Fruit fly (Drosophila melanogaster): ENCODE results near the gene CG17991.

CG17991 gene

DNA sequence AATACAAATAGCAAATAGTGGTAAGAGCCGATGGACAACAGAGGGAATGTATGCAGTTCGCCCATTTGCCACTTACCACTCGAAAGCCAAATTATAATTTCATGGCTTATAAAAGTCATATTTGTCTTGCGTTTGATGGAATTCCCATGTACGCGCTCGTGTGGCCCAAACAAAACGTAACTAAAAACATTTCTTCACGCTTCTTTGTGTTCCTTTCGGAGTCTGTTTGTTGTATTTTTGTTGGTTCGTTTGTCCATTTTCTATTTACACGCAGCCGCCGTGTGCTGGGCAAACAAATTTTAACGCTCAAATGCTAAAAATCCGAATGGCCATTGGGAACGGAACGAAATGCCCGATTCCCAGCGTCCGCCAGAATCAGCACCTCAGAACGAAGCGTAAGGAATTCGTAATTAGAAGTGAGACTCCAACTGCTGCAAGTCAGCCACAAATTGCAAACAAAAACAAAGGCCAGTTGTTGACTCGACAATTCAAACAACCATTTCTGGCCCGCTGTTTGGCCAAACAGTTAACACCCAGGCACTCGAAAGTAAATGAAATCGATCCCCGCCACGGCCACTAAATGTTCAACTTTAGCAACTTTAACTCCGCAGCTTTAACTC, 32.2 kb upstream of the CG17991 start (continued):
- TF ChIP-seq Hr51 (GFP tag; optimal IDR thresholded peaks at IDR 0.05), result peak in 1 of 2 experiments; percentile 24
- no peak for TF ChIP-seq CG11560 (tag; IDR thresholded peaks at IDR 0.05)
- peak; percentile 68 for TF ChIP-seq CG2678 (tag; optimal IDR thresholded peaks at IDR 0.05)
- TF ChIP-seq Ada2b (GFP tag; IDR thresholded peaks at IDR 0.05), result peak; percentile 25; the same call in 1 of the 2 replicates
- peak; percentile 2 for TF ChIP-seq en (GFP tag; optimal IDR thresholded peaks at IDR 0.05)
- TF ChIP-seq CTCF (GFP tag; optimal IDR thresholded peaks at IDR 0.05), result no peak
- no peak for TF ChIP-seq Hand (GFP tag; optimal IDR thresholded peaks at IDR 0.05)
- no peak for TF ChIP-seq ERR (GFP tag; optimal IDR thresholded peaks at IDR 0.05)
- peak; percentile 72 for TF ChIP-seq CG3407 (GFP tag; optimal IDR thresholded peaks at IDR 0.05)
- TF ChIP-seq ftz-f1 (GFP tag; optimal IDR thresholded peaks at IDR 0.05), result no peak
- peak; percentile 18 for TF ChIP-seq CG14710 (tag; optimal IDR thresholded peaks at IDR 0.05)
- TF ChIP-seq CG12744 (GFP tag; optimal IDR thresholded peaks at IDR 0.05), result no peak
- no peak for TF ChIP-seq Hmx (GFP tag; optimal IDR thresholded peaks at IDR 0.05)
- no peak for TF ChIP-seq ab (GFP tag; optimal IDR thresholded peaks at IDR 0.05)
- no peak for TF ChIP-seq NC2α (GFP tag; optimal IDR thresholded peaks at IDR 0.05)
- TF ChIP-seq disco-r (GFP tag; optimal IDR thresholded peaks at IDR 0.05), result no peak
- peak; percentile 3 for TF ChIP-seq CG10979 (tag; optimal IDR thresholded peaks at IDR 0.05)
- no peak for TF ChIP-seq hth (optimal IDR thresholded peaks at IDR 0.05)
- peak; percentile 64 for TF ChIP-seq CG33557 (GFP tag; optimal IDR thresholded peaks at IDR 0.05)
- TF ChIP-seq toy (GFP tag; IDR thresholded peaks at IDR 0.05), result no peak
- peak; percentile 55 for TF ChIP-seq CG1603 (tag; optimal IDR thresholded peaks at IDR 0.05)
- TF ChIP-seq fu2 (GFP tag; optimal IDR thresholded peaks at IDR 0.05), result no peak
- peak; percentile 37 for TF ChIP-seq CHES-1-like (GFP tag; optimal IDR thresholded peaks at IDR 0.05)
- TF ChIP-seq CG5245 (GFP tag; optimal IDR thresholded peaks at IDR 0.05), result no peak
- TF ChIP-seq onecut (GFP tag; IDR thresholded peaks at IDR 0.05), result peak; percentile 59
- TF ChIP-seq CG6254 (GFP tag; optimal IDR thresholded peaks at IDR 0.05), result no peak
- TF ChIP-seq Dfd (GFP tag; optimal IDR thresholded peaks at IDR 0.05), result no peak
- TF ChIP-seq Pdp1 (GFP tag; optimal IDR thresholded peaks at IDR 0.05), result peak; percentile 2 to 25
- TF ChIP-seq lmd (GFP tag; IDR thresholded peaks at IDR 0.05), result no peak
- peak; percentile 57 for TF ChIP-seq CG6813 (GFP tag; optimal IDR thresholded peaks at IDR 0.05)
- TF ChIP-seq CG8359 (GFP tag; optimal IDR thresholded peaks at IDR 0.05; ENCODE audit: borderline replicate concordance), result peak; percentile 42
- TF ChIP-seq B-H2 (GFP tag; optimal IDR thresholded peaks at IDR 0.05), result no peak
- TF ChIP-seq CG30431 (GFP tag; optimal IDR thresholded peaks at IDR 0.05), result no peak
- TF ChIP-seq CG9932 (GFP tag; IDR thresholded peaks at IDR 0.05), result peak; percentile 42; the same call in 1 of the 2 replicates
- TF ChIP-seq mirr (GFP tag; optimal IDR thresholded peaks at IDR 0.05), result no peak
- no peak for TF ChIP-seq trem (tag; optimal IDR thresholded peaks at IDR 0.05)
- TF ChIP-seq chif (GFP tag; optimal IDR thresholded peaks at IDR 0.05), result peak in 1 of 2 experiments; percentile 15
- TF ChIP-seq row (GFP tag; IDR thresholded peaks at IDR 0.05), result no peak
- peak; percentile 32 for TF ChIP-seq CG7745 (tag; optimal IDR thresholded peaks at IDR 0.05)
- TF ChIP-seq exex (tag; optimal IDR thresholded peaks at IDR 0.05), result no peak
- no peak for TF ChIP-seq cas (GFP tag; IDR thresholded peaks at IDR 0.05)
- peak; percentile 80 for TF ChIP-seq Sox100B (GFP tag; optimal IDR thresholded peaks at IDR 0.05)
- peak; percentile 17 for TF ChIP-seq CG8944 (GFP tag; optimal IDR thresholded peaks at IDR 0.05)
- no peak for TF ChIP-seq Elba2 (GFP tag; optimal IDR thresholded peaks at IDR 0.05)
- TF ChIP-seq CG6683 (GFP tag; optimal IDR thresholded peaks at IDR 0.05), result no peak
- TF ChIP-seq CG31365 (tag; optimal IDR thresholded peaks at IDR 0.05), result no peak
- TF ChIP-seq CG17359 (tag; optimal IDR thresholded peaks at IDR 0.05), result peak; percentile 60
- peak; percentile 5 for TF ChIP-seq Spps (tag; optimal IDR thresholded peaks at IDR 0.05)
- TF ChIP-seq CG32772 (GFP tag; IDR thresholded peaks at IDR 0.05), result no peak
- no peak for TF ChIP-seq Xbp1 (GFP tag; optimal IDR thresholded peaks at IDR 0.05)
- TF ChIP-seq CG34422 (GFP tag; IDR thresholded peaks at IDR 0.05), result no peak
